Fruit fly (Drosophila melanogaster) whole organism, embryonic: ENCODE measurements around the gene CG17027.

Source experiments
- Atf3 ChIP-seq: fragments of 200-800 bp; sonication (Bioruptor generic); optimal IDR thresholded peaks from 3 replicates; lab custom pipeline; 2016; ENCODE audit warnings: missing biosample characterization, missing genetic modification characterization
- B-H1 ChIP-seq: fragments of 200-800 bp; sonication (Bioruptor generic); IDR thresholded peaks from 3 replicates; pipeline ENCODE4 v1.3.6; 2022; ENCODE audit warnings: missing biosample characterization, missing genetic modification characterization
- CG10543 ChIP-seq: fragments of 200-800 bp; sonication (Bioruptor generic); optimal IDR thresholded peaks from 3 replicates; lab custom pipeline; 2017; ENCODE audit warnings: missing biosample characterization, mild to moderate bottlenecking, missing genetic modification characterization, moderate library complexity
- CG11504 ChIP-seq: fragments of 200-800 bp; sonication (Bioruptor generic); optimal IDR thresholded peaks from 3 replicates; lab custom pipeline; 2019; ENCODE audit warnings: missing biosample characterization, mild to moderate bottlenecking, missing genetic modification characterization, moderate library complexity
- CG11723 ChIP-seq: fragments of 200-800 bp; sonication (Bioruptor generic); optimal IDR thresholded peaks from 2 replicates; lab custom pipeline; 2017; ENCODE audit warnings: missing biosample characterization, mild to moderate bottlenecking, missing genetic modification characterization
- CG12104 ChIP-seq: fragments of 200-800 bp; sonication (Bioruptor generic); optimal IDR thresholded peaks from 3 replicates; lab custom pipeline; 2016; ENCODE audit warnings: missing biosample characterization, missing genetic modification characterization
- CG12659 ChIP-seq: fragments of 200-800 bp; sonication (Bioruptor generic); optimal IDR thresholded peaks from 3 replicates; lab custom pipeline; 2017; ENCODE audit warnings: mild to moderate bottlenecking, missing biosample characterization, missing genetic modification reagents, missing genetic modification characterization
- CG12744 ChIP-seq: fragments of 200-800 bp; sonication (Bioruptor generic); optimal IDR thresholded peaks from 2 replicates; lab custom pipeline; 2016; ENCODE audit warnings: missing biosample characterization, missing genetic modification characterization
- CG13624 ChIP-seq: fragments of 200-800 bp; sonication (Bioruptor generic); optimal IDR thresholded peaks from 2 replicates; lab custom pipeline; 2016; ENCODE audit warnings: missing biosample characterization, missing genetic modification characterization
- CG15269 ChIP-seq: fragments of 200-800 bp; sonication (Bioruptor generic); optimal IDR thresholded peaks from 2 replicates; lab custom pipeline; 2018; ENCODE audit warnings: missing biosample characterization, mild to moderate bottlenecking, missing genetic modification characterization, moderate library complexity
- CG1602 ChIP-seq: fragments of 200-800 bp; sonication (Bioruptor generic); optimal IDR thresholded peaks from 3 replicates; lab custom pipeline; 2016; ENCODE audit warnings: missing biosample characterization, missing genetic modification characterization
- CG17568 ChIP-seq: fragments of 200-800 bp; sonication (Bioruptor generic); optimal IDR thresholded peaks from 2 replicates; lab custom pipeline; 2018; ENCODE audit warnings: missing biosample characterization, mild to moderate bottlenecking, missing genetic modification characterization, moderate library complexity
- CG1832 ChIP-seq: fragments of 200-800 bp; sonication (Bioruptor generic); optimal IDR thresholded peaks from 2 replicates; lab custom pipeline; 2017; ENCODE audit warnings: missing biosample characterization, mild to moderate bottlenecking, missing genetic modification characterization, inconsistent platforms
- CG18476 ChIP-seq: fragments of 200-800 bp; sonication (Bioruptor generic); optimal IDR thresholded peaks from 2 replicates; lab custom pipeline; 2016; ENCODE audit warnings: missing biosample characterization, mild to moderate bottlenecking, missing genetic modification characterization
- CG18619 ChIP-seq: fragments of 200-800 bp; sonication (Bioruptor generic); optimal IDR thresholded peaks from 3 replicates; lab custom pipeline; 2017; ENCODE audit warnings: missing biosample characterization, mild to moderate bottlenecking, missing genetic modification characterization
- CG3407 ChIP-seq: fragments of 200-800 bp; sonication (Bioruptor generic); optimal IDR thresholded peaks from 2 replicates; lab custom pipeline; 2018; ENCODE audit warnings: missing biosample characterization, mild to moderate bottlenecking, missing genetic modification characterization
- CG34224 ChIP-seq: fragments of 200-800 bp; sonication (Bioruptor generic); IDR thresholded peaks from 3 replicates; pipeline ENCODE4 v1.3.6; 2022; ENCODE audit warnings: missing biosample characterization, missing genetic modification characterization; ENCODE audit not compliant: partially characterized antibody
- CG4730 ChIP-seq: fragments of 200-800 bp; sonication (Bioruptor generic); IDR thresholded peaks from 2 replicates; pipeline ENCODE4 v1.3.6; 2022; ENCODE audit warnings: missing biosample characterization, missing genetic modification characterization
- CG4820 ChIP-seq: fragments of 200-800 bp; sonication (Bioruptor generic); optimal IDR thresholded peaks from 3 replicates; lab custom pipeline; 2016; ENCODE audit warnings: missing biosample characterization, missing genetic modification characterization
- CG4854 ChIP-seq: fragments of 200-800 bp; sonication (Bioruptor generic); optimal IDR thresholded peaks from 2 replicates; lab custom pipeline; 2016; ENCODE audit warnings: missing biosample characterization, missing genetic modification characterization, inconsistent platforms
- CG6765 ChIP-seq: fragments of 200-800 bp; sonication (Bioruptor generic); optimal IDR thresholded peaks from 3 replicates; lab custom pipeline; 2017; ENCODE audit warnings: missing biosample characterization, mild to moderate bottlenecking, missing genetic modification characterization
- Drgx ChIP-seq: fragments of 200-800 bp; sonication (Bioruptor generic); IDR thresholded peaks from 2 replicates; pipeline ENCODE4 v1.3.6; 2022; ENCODE audit warnings: missing biosample characterization, missing genetic modification characterization
- Gsc ChIP-seq: fragments of 200-800 bp; sonication (Bioruptor generic); IDR thresholded peaks from 2 replicates; pipeline ENCODE4 v1.3.6; 2022; ENCODE audit warnings: missing biosample characterization, missing genetic modification characterization
- HHEX ChIP-seq: fragments of 200-800 bp; sonication (Bioruptor generic); optimal IDR thresholded peaks from 3 replicates; lab custom pipeline; 2017; ENCODE audit warnings: missing biosample characterization, mild to moderate bottlenecking, missing genetic modification characterization, missing genetic modification reagents
- HLH4C ChIP-seq: fragments of 200-800 bp; sonication (Bioruptor generic); IDR thresholded peaks from 3 replicates; pipeline ENCODE4 v1.3.6; 2022; ENCODE audit warnings: missing biosample characterization, missing genetic modification characterization; ENCODE audit not compliant: partially characterized antibody
- HmgZ ChIP-seq: fragments of 200-800 bp; sonication (Bioruptor generic); optimal IDR thresholded peaks from 2 replicates; lab custom pipeline; 2018; ENCODE audit warnings: missing biosample characterization, mild to moderate bottlenecking, missing genetic modification characterization
- Meics ChIP-seq: fragments of 200-800 bp; sonication (Bioruptor generic); optimal IDR thresholded peaks from 2 replicates; lab custom pipeline; 2017; ENCODE audit warnings: missing biosample characterization, mild to moderate bottlenecking, missing genetic modification characterization
- NfI ChIP-seq: fragments of 200-800 bp; sonication (Bioruptor generic); optimal IDR thresholded peaks from 3 replicates; lab custom pipeline; 2018; ENCODE audit warnings: missing biosample characterization, mild to moderate bottlenecking, missing genetic modification characterization, moderate library complexity
- Poxn ChIP-seq: fragments of 200-800 bp; sonication (Bioruptor generic); IDR thresholded peaks from 2 replicates; pipeline ENCODE4 v1.3.6; 2022; ENCODE audit warnings: missing biosample characterization, missing genetic modification characterization
- Trl ChIP-seq, 3 experiments: fragments of >200 bp in 2 of 3; fragments of 200-800 bp in 1 of 3; sonication (Bioruptor generic) in 1 of 3; optimal IDR thresholded peaks; 2 replicates in 1 of 3; 3 replicates in 2 of 3; lab custom pipeline; 2016 to 2017; ENCODE audit warnings: missing biosample characterization in 1 of 3, missing genetic modification characterization in 1 of 3
- Usf ChIP-seq: fragments of 200-800 bp; sonication (Bioruptor generic); optimal IDR thresholded peaks from 2 replicates; lab custom pipeline; 2017; ENCODE audit warnings: missing genotype, missing biosample characterization, missing genetic modification characterization
- abd-A ChIP-seq: fragments of 200-800 bp; sonication (Bioruptor generic); optimal IDR thresholded peaks from 3 replicates; lab custom pipeline; 2019; ENCODE audit warnings: missing biosample characterization, mild to moderate bottlenecking, missing genetic modification characterization, moderate library complexity
- corto ChIP-seq: fragments of 200-800 bp; sonication (Bioruptor generic); optimal IDR thresholded peaks from 2 replicates; lab custom pipeline; 2016; ENCODE audit warnings: missing biosample characterization, mild to moderate bottlenecking, missing genetic modification characterization, moderate library complexity
- crp ChIP-seq, 2 experiments: fragments of 200-800 bp; sonication (Bioruptor generic); optimal IDR thresholded peaks; 2 replicates in 1 of 2; 3 replicates in 1 of 2; lab custom pipeline; 2017; ENCODE audit warnings: missing biosample characterization in 2 of 2, missing genetic modification characterization in 2 of 2, mild to moderate bottlenecking in 1 of 2, moderate library complexity in 1 of 2
- dmrt99B ChIP-seq: fragments of 200-800 bp; sonication (Bioruptor generic); optimal IDR thresholded peaks from 2 replicates; lab custom pipeline; 2018; ENCODE audit warnings: missing biosample characterization, mild to moderate bottlenecking, missing genetic modification characterization, moderate library complexity
- lab ChIP-seq: fragments of 200-800 bp; sonication (Bioruptor generic); optimal IDR thresholded peaks from 3 replicates; lab custom pipeline; 2017; ENCODE audit warnings: missing biosample characterization, missing genetic modification characterization, mild to moderate bottlenecking, moderate library complexity, missing genetic modification reagents
- lilli ChIP-seq: fragments of 200-800 bp; sonication (Bioruptor generic); optimal IDR thresholded peaks from 3 replicates; lab custom pipeline; 2016; ENCODE audit warnings: missing biosample characterization, missing genetic modification characterization
- nau ChIP-seq: fragments of 200-800 bp; sonication (Bioruptor generic); optimal IDR thresholded peaks from 3 replicates; lab custom pipeline; 2017; ENCODE audit warnings: missing biosample characterization, mild to moderate bottlenecking, missing genetic modification characterization, missing genetic modification reagents
- odd ChIP-seq: fragments of 200-800 bp; sonication (Bioruptor generic); optimal IDR thresholded peaks from 2 replicates; lab custom pipeline; 2017; ENCODE audit warnings: missing biosample characterization, mild to moderate bottlenecking, missing genetic modification characterization
- pros ChIP-seq: fragments of 200-800 bp; sonication (Bioruptor generic); optimal IDR thresholded peaks from 3 replicates; lab custom pipeline; 2019; ENCODE audit warnings: missing biosample characterization, mild to moderate bottlenecking, missing genetic modification characterization, moderate library complexity
- scrt ChIP-seq: fragments of 200-800 bp; sonication (Bioruptor generic); optimal IDR thresholded peaks from 2 replicates; lab custom pipeline; 2018; ENCODE audit warnings: missing biosample characterization, mild to moderate bottlenecking, missing genetic modification characterization, moderate library complexity
- sd ChIP-seq: fragments of 200-800 bp; sonication (Bioruptor generic); optimal IDR thresholded peaks from 3 replicates; lab custom pipeline; 2018; ENCODE audit warnings: missing biosample characterization, mild to moderate bottlenecking, missing genetic modification characterization, moderate library complexity
- stwl ChIP-seq: fragments of 200-800 bp; sonication (Bioruptor generic); optimal IDR thresholded peaks from 3 replicates; lab custom pipeline; 2018; ENCODE audit warnings: missing biosample characterization, mild to moderate bottlenecking, missing genetic modification characterization, moderate library complexity
- tio ChIP-seq: fragments of 200-800 bp; sonication (Bioruptor generic); optimal IDR thresholded peaks from 2 replicates; lab custom pipeline; 2017; ENCODE audit warnings: missing biosample characterization, missing genetic modification characterization, inconsistent platforms
- tll ChIP-seq, 2 experiments: fragments of 200-800 bp in 1 of 2; fragments of >200 bp in 1 of 2; sonication (Bioruptor generic) in 1 of 2; optimal IDR thresholded peaks; 2 replicates each; lab custom pipeline; 2017 to 2019; ENCODE audit warnings: missing biosample characterization in 2 of 2, missing genetic modification characterization in 2 of 2, mild to moderate bottlenecking in 1 of 2, moderate library complexity in 1 of 2
- trem ChIP-seq: fragments of 200-800 bp; optimal IDR thresholded peaks from 3 replicates; lab custom pipeline; 2019; ENCODE audit warnings: missing biosample characterization, mild to moderate bottlenecking, missing genetic modification characterization, moderate library complexity
- unpg ChIP-seq: fragments of 200-800 bp; sonication (Bioruptor generic); optimal IDR thresholded peaks from 3 replicates; lab custom pipeline; 2018; ENCODE audit warnings: missing biosample characterization, mild to moderate bottlenecking, missing genetic modification characterization, moderate library complexity

The CG17027 gene

DNA sequence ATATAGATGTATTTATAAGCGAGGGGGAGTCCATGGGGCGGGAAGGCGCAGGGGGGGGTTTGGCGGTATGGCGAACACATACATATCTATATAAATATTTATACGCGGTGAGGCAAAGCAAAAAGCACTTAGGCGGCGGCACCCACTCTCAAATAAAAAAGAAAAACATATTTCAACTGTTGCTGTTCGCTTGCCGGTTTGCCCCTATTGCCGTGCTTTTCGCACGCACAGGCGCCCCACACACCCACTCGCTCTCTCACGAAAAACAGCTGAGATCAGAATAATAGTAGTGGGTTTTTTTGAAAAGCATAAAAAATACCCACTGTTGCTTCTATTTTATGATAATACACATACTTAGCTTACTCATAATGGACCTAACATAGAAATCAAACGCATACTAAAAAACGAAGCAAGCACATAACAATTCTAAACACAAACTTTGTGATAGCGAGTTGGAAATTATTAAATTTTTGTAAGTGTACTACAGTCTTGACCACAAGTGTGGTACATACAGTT lies 21.3 kb downstream of the CG17027 start (continued):
- TF ChIP-seq CG17568 (peak; percentile 52), odd (GFP tag; lab: Kevin White, UChicago) (peak; percentile 76), CG1832 (peak; percentile 59), scrt (GFP tag; lab: Kevin White, UChicago) (peak; percentile 87), CG12744 (peak; percentile 69), CG34224 (GFP tag; lab: Robert Waterston, UW) (peak; percentile 47; the same call in 1 of the 3 replicates), Drgx (GFP tag; lab: Robert Waterston, UW) (peak; percentile 86), stwl (tag; lab: Kevin White, UChicago) (no peak), CG18476 (GFP tag; lab: Kevin White, UChicago) (peak; percentile 58), sd (peak; percentile 93), CG15269 (tag; lab: Kevin White, UChicago) (peak; percentile 90), CG18619 (GFP tag; lab: Kevin White, UChicago) (peak; percentile 80), CG3407 (peak; percentile 27), CG12104 (peak; percentile 44), tll (GFP tag; optimal IDR thresholded peaks at IDR 0.05; lab: Kevin White, UChicago) (no peak), B-H1 (GFP tag; lab: Robert Waterston, UW) (peak; percentile 26; the same call in 2 of the 3 replicates), lab (peak; percentile 90), trem (tag; lab: Kevin White, UChicago) (peak; percentile 27), CG11504 (tag; lab: Kevin White, UChicago) (peak; percentile 79), nau (GFP tag; lab: Kevin White, UChicago) (peak; percentile 58), CG12659 (GFP tag; lab: Kevin White, UChicago) (peak; percentile 87), CG1602 (GFP tag; lab: Kevin White, UChicago) (peak; percentile 51), abd-A (tag; lab: Kevin White, UChicago) (peak; percentile 94), Gsc (GFP tag; lab: Robert Waterston, UW) (no peak), CG11723 (GFP tag; lab: Kevin White, UChicago) (peak; percentile 26), CG4820 (GFP tag; lab: Kevin White, UChicago) (peak; percentile 36), NfI (GFP tag; lab: Kevin White, UChicago) (peak; percentile 84), HHEX (GFP tag; lab: Kevin White, UChicago) (peak; percentile 62), tio (peak; percentile 75), CG10543 (GFP tag; lab: Kevin White, UChicago) (peak; percentile 96), CG4730 (GFP tag; lab: Robert Waterston, UW) (peak; percentile 46; the same call in 1 of the 2 replicates), Trl (optimal IDR thresholded peaks at IDR 0.05; lab: Kevin White, UChicago) (peak in 1 of 2 experiments; percentile 57), Trl (GFP tag; optimal IDR thresholded peaks at IDR 0.05; lab: Kevin White, UChicago) (peak; percentile 63), pros (no peak), crp (GFP tag; optimal IDR thresholded peaks at IDR 0.05; lab: Kevin White, UChicago) (peak in 1 of 2 experiments; percentile 59), lilli (peak; percentile 91), HmgZ (tag; lab: Kevin White, UChicago) (peak; percentile 83), Meics (peak; percentile 84), CG13624 (GFP tag; lab: Kevin White, UChicago) (peak; percentile 87), dmrt99B (tag; lab: Kevin White, UChicago) (peak; percentile 79), corto (peak; percentile 25), CG4854 (GFP tag; lab: Kevin White, UChicago) (peak; percentile 62), Atf3 (GFP tag; lab: Kevin White, UChicago) (peak; percentile 37), CG6765 (GFP tag; lab: Kevin White, UChicago) (peak; percentile 75), Poxn (GFP tag; lab: Robert Waterston, UW) (peak; percentile 31; the same call in 1 of the 2 replicates), HLH4C (no peak), unpg (GFP tag; lab: Kevin White, UChicago) (peak; percentile 76), Usf (GFP tag; lab: Kevin White, UChicago) (peak; percentile 55)
